Fruit fly (Drosophila melanogaster): ENCODE measurements around the gene stops.

DNA sequence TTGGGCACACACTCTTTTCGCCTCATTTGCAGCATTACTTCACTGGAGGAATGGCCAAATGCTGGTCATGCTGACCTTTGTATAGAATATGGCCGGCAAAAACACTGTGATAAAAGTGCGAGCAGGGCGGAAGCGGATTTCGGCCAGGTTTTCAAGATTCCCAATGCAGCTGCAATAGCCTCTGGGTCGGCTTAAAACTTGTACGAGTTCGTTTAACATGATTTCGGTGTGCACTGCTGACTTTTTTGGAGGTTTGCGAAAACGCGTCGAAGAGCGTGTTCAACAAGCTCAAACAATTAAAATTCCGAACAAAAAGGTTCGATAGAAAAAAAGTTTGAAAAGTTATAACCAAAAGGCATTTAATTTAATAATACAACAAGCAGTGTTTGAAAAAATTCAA, 41.7 kb upstream of the stops start, which contains the start of gene chp:
- TF ChIP-seq CG32006 (GFP tag; optimal IDR thresholded peaks at IDR 0.05) (no peak), Gug (GFP tag; IDR thresholded peaks at IDR 0.05) (no peak), Sox15 (GFP tag; optimal IDR thresholded peaks at IDR 0.05) (no peak), CG4318 (GFP tag; optimal IDR thresholded peaks at IDR 0.05) (no peak), CG6808 (GFP tag; optimal IDR thresholded peaks at IDR 0.05) (no peak), Hr39 (GFP tag; optimal IDR thresholded peaks at IDR 0.05) (no peak), net (GFP tag; optimal IDR thresholded peaks at IDR 0.05) (no peak), Lpt (GFP tag; optimal IDR thresholded peaks at IDR 0.05) (no peak), CG9139 (GFP tag; optimal IDR thresholded peaks at IDR 0.05) (no peak), CG16779 (tag; optimal IDR thresholded peaks at IDR 0.05) (no peak)
